Worm (Caenorhabditis elegans): ENCODE results near the gene nhr-56.

- TF ChIP-seq klf-2 (GFP tag; conservative IDR thresholded peaks at IDR 0.05) (no peak), ref-1 (GFP tag; conservative IDR thresholded peaks at IDR 0.05) (no peak)
Observed at ce11 chrV:2259750-2260149, 40.9 kb downstream of the nhr-56 start, which contains the start of gene nhr-182.

Measured in whole organism, midembryonic.